Worm (Caenorhabditis elegans) whole organism, young adult: Measurements from ENCODE around the gene C55C3.1.

Source experiments
- F37B4.10 ChIP-seq: fragments of 200-800 bp; sonication (Bioruptor generic); IDR thresholded peaks from 2 replicates; pipeline ENCODE4 v1.3.6; 2022; ENCODE audit warnings: missing genetic modification characterization, missing compliant biosample characterization
- K12H6.12 ChIP-seq: fragments of 200-800 bp; sonication (Bioruptor generic); optimal IDR thresholded peaks from 2 replicates; lab custom pipeline; 2018; ENCODE audit warnings: mild to moderate bottlenecking, missing genetic modification characterization, missing compliant biosample characterization
- ama-1 ChIP-seq, 3 experiments: fragments of 150-350 bp in 1 of 3; sonication (generic microtip) in 2 of 3; optimal IDR thresholded peaks; 2 replicates each; lab custom pipeline; 2014 to 2018; ENCODE audit warnings: missing biosample characterization in 2 of 3, missing genetic modification characterization in 2 of 3, missing genetic modification reagents in 2 of 3
- dox-1 ChIP-seq: fragments of 200-800 bp; sonication (Bioruptor generic); IDR thresholded peaks from 2 replicates; pipeline ENCODE4 v1.3.6; 2022; ENCODE audit warnings: missing genetic modification reagents, missing genetic modification characterization, missing compliant biosample characterization
- dpff-1 ChIP-seq: sonication (generic microtip); optimal IDR thresholded peaks from 2 replicates; lab custom pipeline; 2017; ENCODE audit warnings: mild to moderate bottlenecking, missing genetic modification characterization, missing compliant biosample characterization
- him-1 ChIP-seq: sonication (generic microtip); optimal IDR thresholded peaks from 2 replicates; lab custom pipeline; 2016; ENCODE audit warnings: missing genotype, missing genetic modification reagents, missing genetic modification characterization, missing compliant biosample characterization
- hlh-12 ChIP-seq: sonication (generic microtip); optimal IDR thresholded peaks from 2 replicates; lab custom pipeline; 2016; ENCODE audit warnings: missing genetic modification characterization, missing compliant biosample characterization
- lsl-1 ChIP-seq: fragments of 200-800 bp; sonication (Bioruptor generic); optimal IDR thresholded peaks from 2 replicates; lab custom pipeline; 2018; ENCODE audit warnings: mild to moderate bottlenecking, missing genetic modification characterization, moderate library complexity, missing compliant biosample characterization
- rcor-1 ChIP-seq: fragments of 200-800 bp; sonication (Bioruptor generic); IDR thresholded peaks from 2 replicates; pipeline ENCODE4 v1.3.6; 2022; ENCODE audit warnings: missing genetic modification reagents, missing genetic modification characterization, missing compliant biosample characterization
- unc-130 ChIP-seq: sonication (generic microtip); optimal IDR thresholded peaks from 2 replicates; lab custom pipeline; 2016; ENCODE audit warnings: missing genetic modification reagents, missing genetic modification characterization, missing compliant biosample characterization

ce11 chrIV:5762770-5763169 lies 53.9 kb downstream of the C55C3.1 start:
- no peak for TF ChIP-seq ama-1 (optimal IDR thresholded peaks at IDR 0.05; lab: Kevin White, UChicago)
- no peak for TF ChIP-seq ama-1 (GFP tag; optimal IDR thresholded peaks at IDR 0.05; lab: Kevin White, UChicago)
- TF ChIP-seq hlh-12 (tag; lab: Kevin White, UChicago), result no peak
- no peak for TF ChIP-seq F37B4.10 (GFP tag; lab: Robert Waterston, UW)
- TF ChIP-seq rcor-1 (GFP tag; lab: Robert Waterston, UW), result no peak
- no peak for TF ChIP-seq him-1
- no peak for TF ChIP-seq unc-130
- TF ChIP-seq dox-1 (GFP tag; lab: Robert Waterston, UW), result no peak
- no peak for TF ChIP-seq lsl-1 (GFP tag; lab: Kevin White, UChicago)
- no peak for TF ChIP-seq K12H6.12
- TF ChIP-seq dpff-1 (tag; lab: Kevin White, UChicago), result no peak
